Worm (Caenorhabditis elegans) whole organism, early embryonic: ENCODE measurements around the gene ttr-44.

Experiments
- B0310.2 ChIP-seq: sonication (generic microtip); optimal IDR thresholded peaks from 2 replicates; lab custom pipeline; 2016; ENCODE audit warnings: mild to moderate bottlenecking, missing genetic modification characterization, missing compliant biosample characterization
- F13C5.2 ChIP-seq: sonication (generic microtip); optimal IDR thresholded peaks from 2 replicates; lab custom pipeline; 2017; ENCODE audit warnings: mild to moderate bottlenecking, missing genetic modification characterization, inconsistent platforms, missing compliant biosample characterization
- aly-1 ChIP-seq: sonication (generic microtip); optimal IDR thresholded peaks from 2 replicates; lab custom pipeline; 2016; ENCODE audit warnings: missing genetic modification characterization, missing compliant biosample characterization
- ama-1 ChIP-seq: fragments of 150-350 bp; optimal IDR thresholded peaks from 2 replicates; lab custom pipeline; 2014
- ceh-13 ChIP-seq: fragments of 200-800 bp; sonication (Bioruptor generic); optimal IDR thresholded peaks from 2 replicates; lab custom pipeline; 2018; ENCODE audit warnings: mild to moderate bottlenecking, missing genetic modification characterization, missing compliant biosample characterization
- ceh-36 ChIP-seq: sonication (generic microtip); optimal IDR thresholded peaks from 2 replicates; lab custom pipeline; 2016; ENCODE audit warnings: missing genetic modification characterization, inconsistent platforms, missing compliant biosample characterization
- ets-7 ChIP-seq: sonication (generic microtip); optimal IDR thresholded peaks from 2 replicates; lab custom pipeline; 2016; ENCODE audit warnings: missing genotype, missing genetic modification characterization, missing compliant biosample characterization
- flt-1 ChIP-seq: fragments of 200-800 bp; sonication (Bioruptor generic); IDR thresholded peaks from 2 replicates; pipeline ENCODE4 v1.3.6; 2022; ENCODE audit warnings: missing genetic modification characterization, missing compliant biosample characterization
- hmbx-1 ChIP-seq: sonication (generic microtip); optimal IDR thresholded peaks from 2 replicates; lab custom pipeline; 2016; ENCODE audit warnings: mild to moderate bottlenecking, missing genetic modification characterization, missing compliant biosample characterization
- hmg-4 ChIP-seq: fragments of 200-800 bp; sonication (Bioruptor generic); optimal IDR thresholded peaks from 2 replicates; lab custom pipeline; 2018; ENCODE audit warnings: mild to moderate bottlenecking, missing genetic modification characterization, missing compliant biosample characterization
- hnd-1 ChIP-seq: sonication (generic microtip); optimal IDR thresholded peaks from 2 replicates; lab custom pipeline; 2016; ENCODE audit warnings: missing genetic modification characterization, missing compliant biosample characterization
- pes-1 ChIP-seq: fragments of 200-800 bp; sonication (Bioruptor generic); IDR thresholded peaks from 2 replicates; pipeline ENCODE4 v1.3.6; 2022; ENCODE audit warnings: missing genetic modification reagents, missing genetic modification characterization, missing compliant biosample characterization
- scrt-1 ChIP-seq: fragments of 200-800 bp; sonication (Bioruptor generic); IDR thresholded peaks from 2 replicates; pipeline ENCODE4 v1.3.6; 2022; ENCODE audit warnings: missing genetic modification characterization, missing compliant biosample characterization
- sea-1 ChIP-seq: fragments of 200-800 bp; sonication (Bioruptor generic); conservative IDR thresholded peaks from 2 replicates; pipeline ENCODE4 v1.3.6; 2022; ENCODE audit warnings: missing genetic modification characterization, missing compliant biosample characterization
- tbx-11 ChIP-seq: fragments of 200-800 bp; sonication (Bioruptor generic); IDR thresholded peaks from 2 replicates; pipeline ENCODE4 v1.3.6; 2022; ENCODE audit warnings: missing genetic modification characterization, missing compliant biosample characterization
- tbx-37 ChIP-seq: fragments of 200-800 bp; sonication (Bioruptor generic); conservative IDR thresholded peaks from 2 replicates; pipeline ENCODE4 v1.3.6; 2022; ENCODE audit warnings: missing genetic modification reagents, missing genetic modification characterization, missing compliant biosample characterization
- tra-4 ChIP-seq: sonication (generic microtip); optimal IDR thresholded peaks from 2 replicates; lab custom pipeline; 2017; ENCODE audit warnings: missing genetic modification characterization, missing compliant biosample characterization

The ttr-44 gene

ce11 chrV:13515115-13515514, 15.4 kb downstream of the ttr-44 start, which contains the start of gene semi-1:
TSS of gene semi-1 (minus strand) at chrV:13515215.
- TF ChIP-seq ceh-36: no peak
- no peak for TF ChIP-seq pes-1
- no peak for TF ChIP-seq ama-1 (lab: Kevin White, UChicago)
- TF ChIP-seq scrt-1 (GFP tag; lab: Robert Waterston, UW): no peak
- TF ChIP-seq F13C5.2 (tag; lab: Kevin White, UChicago): no peak
- TF ChIP-seq flt-1 (GFP tag; lab: Robert Waterston, UW): no peak
- TF ChIP-seq tra-4 (tag; lab: Kevin White, UChicago): no peak
- no peak for TF ChIP-seq tbx-37
- TF ChIP-seq B0310.2 (tag; lab: Kevin White, UChicago): no peak
- no peak for TF ChIP-seq hnd-1 (tag; lab: Kevin White, UChicago)
- no peak for TF ChIP-seq aly-1

- TF ChIP-seq ama-1 (lab: Kevin White, UChicago) (no peak), tra-4 (tag; lab: Kevin White, UChicago) (no peak), tbx-37 (no peak), hnd-1 (tag; lab: Kevin White, UChicago) (no peak), B0310.2 (tag; lab: Kevin White, UChicago) (no peak)
These were observed 18.0 kb downstream of the ttr-44 start for ce11 chrV:13512515-13512914.

ce11 chrV:13511618-13512017, 18.9 kb downstream of the ttr-44 start, which contains the start of gene avr-15:
TSS of gene avr-15 (minus strand) at chrV:13511718.
- TF ChIP-seq ceh-13 (GFP tag; lab: Kevin White, UChicago) (no peak), B0310.2 (tag; lab: Kevin White, UChicago) (no peak), tbx-37 (no peak), ama-1 (lab: Kevin White, UChicago) (no peak)

- TF ChIP-seq ets-7 (tag; lab: Kevin White, UChicago) (no peak), F13C5.2 (tag; lab: Kevin White, UChicago) (no peak), hmg-4 (GFP tag; lab: Kevin White, UChicago) (no peak), ceh-36 (no peak), pes-1 (no peak), flt-1 (GFP tag; lab: Robert Waterston, UW) (no peak), sea-1 (GFP tag; lab: Robert Waterston, UW) (no peak), scrt-1 (GFP tag; lab: Robert Waterston, UW) (no peak), tbx-11 (GFP tag; lab: Robert Waterston, UW) (no peak)
These were observed 24.2 kb downstream of the ttr-44 start, which contains the start of gene R11G10.4 for ce11 chrV:13506321-13506720. TSS of gene R11G10.4 (plus strand) at chrV:13506621.

ce11 chrV:13499227-13499626, 31.3 kb downstream of the ttr-44 start:
- TF ChIP-seq hnd-1 (tag; lab: Kevin White, UChicago) (no peak), scrt-1 (GFP tag; lab: Robert Waterston, UW) (no peak), aly-1 (no peak), sea-1 (GFP tag; lab: Robert Waterston, UW) (no peak)

- TF ChIP-seq aly-1: no peak
- TF ChIP-seq F13C5.2 (tag; lab: Kevin White, UChicago): peak; percentile 66
- no peak for TF ChIP-seq tbx-37
- no peak for TF ChIP-seq pes-1
- TF ChIP-seq tbx-11 (GFP tag; lab: Robert Waterston, UW): no peak
These were observed 33.2 kb downstream of the ttr-44 start, which contains the start of the genes eea-1 and gut-2 for ce11 chrV:13497322-13497847. TSS of gene eea-1 (minus strand) at chrV:13497372. TSS of gene gut-2 (plus strand) at chrV:13497690.

- TF ChIP-seq ama-1 (lab: Kevin White, UChicago) (no peak), scrt-1 (GFP tag; lab: Robert Waterston, UW) (no peak), hnd-1 (tag; lab: Kevin White, UChicago) (no peak), pes-1 (no peak), aly-1 (no peak), tra-4 (tag; lab: Kevin White, UChicago) (no peak), ets-7 (tag; lab: Kevin White, UChicago) (no peak), sea-1 (GFP tag; lab: Robert Waterston, UW) (no peak), ceh-13 (GFP tag; lab: Kevin White, UChicago) (no peak)
These were observed 40.7 kb downstream of the ttr-44 start, which contains the start of gene T10G3.3 for ce11 chrV:13489830-13490229. TSS of gene T10G3.3 (minus strand) at chrV:13490199.

- no peak for TF ChIP-seq aly-1
These were observed 42.2 kb downstream of the ttr-44 start for ce11 chrV:13488297-13488803.

ce11 chrV:13485732-13486131, 44.8 kb downstream of the ttr-44 start:
- TF ChIP-seq ceh-36: no peak
- TF ChIP-seq tbx-11 (GFP tag; lab: Robert Waterston, UW): no peak
- TF ChIP-seq ets-7 (tag; lab: Kevin White, UChicago): no peak
- no peak for TF ChIP-seq flt-1 (GFP tag; lab: Robert Waterston, UW)

- TF ChIP-seq aly-1 (no peak), hmg-4 (GFP tag; lab: Kevin White, UChicago) (no peak), hmbx-1 (tag; lab: Kevin White, UChicago) (no peak)
These were observed 46.2 kb downstream of the ttr-44 start, which contains the start of gene T10G3.4 for ce11 chrV:13484339-13484738. TSS of gene T10G3.4 (minus strand) at chrV:13484439.
